Fruit fly (Drosophila melanogaster) S2 (cell line): ENCODE results near the gene CaMKII.

ENCODE experiments used
- CG8478 ChIP-seq: fragments of >200 bp; optimal IDR thresholded peaks from 2 replicates; lab custom pipeline; 2018
- CTCF ChIP-seq, 2 experiments: fragments of >200 bp; optimal IDR thresholded peaks; 2 replicates each; lab custom pipeline; 2018

Gene CaMKII

dm6 chr4:1053653-1054163 lies at the start of gene CaMKII:
Gene CaMKII, minus strand, starts transcription at chr4:1053703.
- TF ChIP-seq CTCF (optimal IDR thresholded peaks at IDR 0.05; lab: Kevin White, UChicago): no peak
- TF ChIP-seq CG8478 (lab: Kevin White, UChicago): no peak

DNA sequence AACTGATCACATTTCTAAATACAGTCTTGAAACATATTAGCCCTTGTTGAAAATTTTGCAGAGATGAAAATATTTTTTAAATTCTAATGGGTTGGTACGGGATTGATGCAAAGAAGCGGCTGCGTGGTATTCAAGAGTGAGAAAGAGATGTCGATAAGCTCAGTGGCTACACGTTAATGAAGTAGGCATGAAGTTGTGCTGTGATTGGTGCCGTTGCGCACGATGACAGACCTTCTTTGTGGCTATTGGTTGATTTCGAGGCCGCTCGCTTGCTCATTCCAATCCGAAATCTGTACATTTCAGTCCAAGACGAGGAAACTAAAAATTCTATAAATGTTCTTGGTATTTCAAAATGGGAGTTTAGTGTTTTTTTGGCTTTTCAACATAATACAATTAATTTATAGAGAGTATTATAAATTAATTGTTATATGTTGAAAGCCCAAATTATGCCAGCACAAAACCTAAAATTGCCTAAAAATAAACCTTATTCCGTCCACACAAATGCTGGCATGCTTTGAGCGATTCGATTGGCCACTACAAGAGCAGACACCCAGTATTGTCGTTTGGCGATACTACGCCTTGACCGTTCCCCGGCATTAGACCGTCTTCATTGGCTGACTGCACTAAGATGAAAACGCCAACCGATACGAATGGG lies 44.2 kb upstream of the CaMKII start:
- no peak for TF ChIP-seq CG8478 (lab: Kevin White, UChicago)
- no peak for TF ChIP-seq CTCF (optimal IDR thresholded peaks at IDR 0.05; lab: Kevin White, UChicago)

dm6 chr4:1093446-1093845 lies 39.9 kb upstream of the CaMKII start:
- TF ChIP-seq CTCF (optimal IDR thresholded peaks at IDR 0.05; lab: Kevin White, UChicago): no peak
- no peak for TF ChIP-seq CG8478 (lab: Kevin White, UChicago)

dm6 chr4:1090304-1090703 lies 36.8 kb upstream of the CaMKII start:
- TF ChIP-seq CTCF (optimal IDR thresholded peaks at IDR 0.05; lab: Kevin White, UChicago) (no peak), CG8478 (lab: Kevin White, UChicago) (no peak)

dm6 chr4:1088480-1088879 lies 35.0 kb upstream of the CaMKII start, which contains the start of gene sv:
Gene sv, plus strand, starts transcription at chr4:1088798.
- TF ChIP-seq CTCF (optimal IDR thresholded peaks at IDR 0.05; lab: Kevin White, UChicago): no peak
- TF ChIP-seq CG8478 (lab: Kevin White, UChicago): no peak

- no peak for TF ChIP-seq CG8478 (lab: Kevin White, UChicago)
- no peak for TF ChIP-seq CTCF (optimal IDR thresholded peaks at IDR 0.05; lab: Kevin White, UChicago)
These were observed 31.0 kb upstream of the CaMKII start, which contains the start of gene Actbeta for dm6 chr4:1084326-1085062. Gene Actbeta, minus strand, starts transcription at chr4:1084796.

DNA sequence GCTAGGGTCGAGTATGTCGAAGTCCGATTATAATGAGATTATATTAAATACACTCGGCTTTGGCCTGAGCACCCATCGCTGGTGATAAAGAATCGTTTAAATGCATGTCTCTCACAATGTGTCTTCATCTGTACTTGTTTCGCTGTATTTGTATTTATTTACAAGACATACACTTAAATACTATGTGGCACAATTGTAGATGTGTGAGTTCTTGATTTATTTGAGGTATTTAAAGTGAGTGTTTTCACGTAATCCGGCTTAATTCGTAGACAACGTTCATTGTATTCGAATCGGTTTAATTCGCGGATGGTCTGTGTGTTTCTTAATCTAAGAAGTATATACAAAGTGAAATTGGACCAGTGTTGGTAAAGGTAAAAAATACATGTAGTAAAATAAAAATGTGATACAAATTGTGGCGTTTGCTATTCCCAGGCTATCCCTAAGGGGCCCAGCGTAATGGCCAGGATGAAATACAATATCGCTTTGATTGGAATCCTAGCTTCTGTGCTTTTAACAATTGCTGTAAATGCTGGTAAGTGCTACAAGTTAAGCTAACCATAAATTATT lies 11.2 kb upstream of the CaMKII start, which contains the start of gene Zyx:
Zyx (minus strand) TSS at position 350 of the 567 bp plus-strand sequence.
- TF ChIP-seq CTCF (optimal IDR thresholded peaks at IDR 0.05; lab: Kevin White, UChicago) (no peak), CG8478 (lab: Kevin White, UChicago) (no peak)

DNA sequence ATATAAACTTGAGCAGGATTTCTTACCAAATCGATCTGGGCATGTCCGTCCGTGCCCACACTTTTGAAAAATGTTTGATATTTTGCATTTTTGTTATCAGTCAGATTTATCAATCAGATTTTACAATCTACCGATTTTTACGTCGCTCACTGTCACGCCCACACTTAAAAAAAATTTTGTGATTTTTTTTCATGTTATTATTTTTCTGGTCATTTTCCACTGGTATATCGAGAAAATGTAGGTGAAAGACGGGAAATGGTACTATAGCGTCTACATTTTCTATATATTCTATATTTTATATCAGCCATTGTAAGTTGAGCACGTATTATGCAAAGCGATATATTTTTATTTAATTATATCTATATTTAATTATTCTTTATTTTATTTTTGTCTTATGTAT lies 10.7 kb upstream of the CaMKII start:
- no peak for TF ChIP-seq CG8478 (lab: Kevin White, UChicago)
- TF ChIP-seq CTCF (optimal IDR thresholded peaks at IDR 0.05; lab: Kevin White, UChicago): no peak

DNA sequence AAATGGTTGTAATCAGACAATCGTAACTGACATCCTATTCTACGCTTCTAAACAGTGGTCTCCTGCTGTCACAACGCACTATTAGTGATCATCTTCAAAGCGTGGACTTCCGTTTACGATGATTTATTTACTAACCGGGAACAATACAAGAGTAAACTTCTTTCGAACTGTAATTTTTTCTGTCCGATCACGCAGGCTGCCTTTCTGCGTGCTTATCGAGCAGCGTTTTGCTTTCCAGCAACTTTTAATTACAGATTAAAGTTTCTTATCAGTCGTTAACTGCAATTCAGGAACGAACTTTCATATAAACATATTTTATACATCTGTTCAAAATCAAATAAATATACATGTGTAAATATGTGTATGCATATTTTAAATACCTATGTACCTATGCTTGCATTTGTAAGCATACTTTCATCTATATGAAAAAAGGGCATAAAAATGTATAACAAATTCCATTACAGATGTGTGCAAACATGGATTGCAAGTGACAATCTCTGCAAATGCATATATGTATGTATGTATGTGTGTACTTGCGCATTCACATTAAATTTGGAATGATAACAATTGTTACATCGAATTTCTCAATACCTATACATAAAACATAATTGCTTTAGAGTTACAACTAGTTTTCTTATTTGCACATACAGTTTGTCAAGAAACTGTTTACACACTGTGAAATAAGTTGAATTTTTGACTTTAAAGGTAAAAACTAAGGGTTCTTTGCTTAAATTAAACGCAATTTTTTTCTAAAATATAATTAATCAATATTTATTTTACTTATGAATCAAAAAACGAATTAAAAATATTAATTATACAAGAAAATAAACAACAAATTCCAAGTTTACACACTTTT lies 9.7 kb upstream of the CaMKII start:
- no peak for TF ChIP-seq CG8478 (lab: Kevin White, UChicago)

DNA sequence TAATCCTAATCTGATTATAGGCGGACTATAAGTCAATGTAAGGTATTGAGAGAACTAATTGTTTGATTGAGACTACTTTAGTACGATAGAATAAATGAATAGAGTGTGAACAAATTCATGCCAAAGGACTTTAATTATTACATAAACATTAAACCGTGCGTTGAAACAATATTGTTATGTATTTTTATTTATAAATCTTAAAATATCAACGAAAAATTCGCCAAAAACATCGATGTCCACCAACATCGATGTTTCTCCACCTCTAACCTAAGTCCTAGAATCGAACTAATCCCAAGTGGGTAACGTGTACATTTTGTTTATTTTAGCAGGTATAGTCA lies 7.6 kb upstream of the CaMKII start:
- no peak for TF ChIP-seq CG8478 (lab: Kevin White, UChicago)
- TF ChIP-seq CTCF (optimal IDR thresholded peaks at IDR 0.05; lab: Kevin White, UChicago): no peak

DNA sequence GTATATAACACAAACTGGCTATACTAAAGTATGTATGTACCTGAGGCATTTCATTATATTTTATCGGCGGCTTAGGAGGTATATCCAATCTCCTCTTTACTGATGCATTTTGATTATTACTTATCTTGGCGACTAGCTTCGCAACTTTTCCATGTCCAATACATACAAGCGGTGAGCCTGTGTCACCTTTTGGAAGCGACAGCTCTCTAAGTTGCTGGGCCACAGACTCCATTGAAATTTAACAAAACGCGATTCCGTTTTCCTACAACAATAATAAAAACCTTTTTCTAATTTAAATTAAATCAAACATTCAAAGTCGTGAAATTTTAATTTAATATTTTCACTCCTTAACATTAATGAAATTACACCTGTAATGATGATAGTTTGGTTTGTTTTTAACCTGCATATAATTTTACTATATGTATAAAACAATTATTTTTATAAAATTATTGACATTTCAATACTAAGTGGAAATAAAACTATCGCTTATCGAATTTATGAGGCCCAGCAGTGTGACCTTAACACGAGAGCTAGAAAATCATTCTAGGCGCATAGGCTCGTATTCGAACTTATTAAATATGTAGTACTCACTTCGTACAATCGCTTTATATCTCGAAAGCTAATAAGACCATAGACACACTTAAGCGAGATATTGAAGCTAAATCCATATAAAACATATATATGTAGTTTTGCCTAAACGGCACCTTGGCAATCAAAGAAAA lies 7.0 kb upstream of the CaMKII start, which contains the start of gene apolpp:
apolpp (plus strand) TSS at position 597 of the 722 bp plus-strand sequence.
- no peak for TF ChIP-seq CTCF (optimal IDR thresholded peaks at IDR 0.05; lab: Kevin White, UChicago)

dm6 chr4:1051271-1051670 lies 2.2 kb downstream of the CaMKII start:
- TF ChIP-seq CTCF (optimal IDR thresholded peaks at IDR 0.05; lab: Kevin White, UChicago) (peak; percentile 13 to 19), CG8478 (lab: Kevin White, UChicago) (no peak)

DNA sequence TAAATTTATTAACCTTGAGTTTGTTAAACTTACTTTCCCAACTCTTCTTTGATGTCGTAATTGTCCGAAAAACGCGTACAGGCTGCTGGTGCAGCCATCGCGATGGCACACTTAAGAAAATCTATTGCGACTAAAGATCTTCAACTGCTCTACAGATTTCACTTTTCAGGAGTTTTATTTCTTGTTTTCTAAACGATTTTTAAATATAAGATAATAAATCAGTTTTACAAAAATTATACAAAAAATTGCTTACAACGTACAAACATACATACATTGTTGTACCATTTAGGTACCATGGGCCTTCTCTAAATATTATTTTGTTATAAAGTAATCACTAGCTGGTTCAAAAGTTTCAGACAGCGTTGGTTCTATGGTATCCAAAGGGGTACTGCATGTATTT lies 3.1 kb downstream of the CaMKII start:
- no peak for TF ChIP-seq CG8478 (lab: Kevin White, UChicago)
- no peak for TF ChIP-seq CTCF (optimal IDR thresholded peaks at IDR 0.05; lab: Kevin White, UChicago)
